Worm (Caenorhabditis elegans): ENCODE measurements around the gene eef-1A.2.

DNA sequence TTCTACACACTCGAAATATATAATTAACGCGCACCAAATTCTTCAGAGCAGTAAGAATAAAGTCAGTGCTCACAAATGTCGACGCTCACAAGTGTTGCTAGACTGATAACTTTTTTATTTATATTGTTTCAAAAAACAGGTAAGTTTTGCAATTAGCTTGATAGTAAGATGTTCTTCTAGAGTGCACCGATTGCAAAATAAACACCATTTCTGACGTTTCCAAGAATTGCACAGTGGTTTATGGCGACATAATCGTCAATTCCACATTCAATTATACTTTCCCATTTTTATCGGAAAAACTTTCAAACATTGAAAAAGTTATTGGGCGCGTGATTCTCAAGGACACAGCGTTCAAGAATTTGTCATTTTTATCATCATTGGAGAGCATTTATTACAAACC, 23.1 kb upstream of the eef-1A.2 start:
- TF ChIP-seq jun-1 (tag; optimal IDR thresholded peaks at IDR 0.05) (no peak), aly-2 (tag; optimal IDR thresholded peaks at IDR 0.05) (no peak), nhr-11 (tag; optimal IDR thresholded peaks at IDR 0.05) (no peak), elt-1 (tag; optimal IDR thresholded peaks at IDR 0.05) (no peak), lin-15B (tag; optimal IDR thresholded peaks at IDR 0.05) (no peak), nhr-12 (tag; optimal IDR thresholded peaks at IDR 0.05) (no peak), lin-39 (tag; optimal IDR thresholded peaks at IDR 0.05) (no peak), unc-39 (tag; optimal IDR thresholded peaks at IDR 0.05) (no peak), egl-27 (tag; optimal IDR thresholded peaks at IDR 0.05) (no peak), zag-1 (tag; optimal IDR thresholded peaks at IDR 0.05) (no peak), skn-1 (tag; optimal IDR thresholded peaks at IDR 0.05) (no peak), tbx-2 (tag; optimal IDR thresholded peaks at IDR 0.05) (no peak)

Measured in whole organism, L3 larva.